Fruit fly (Drosophila melanogaster) S2 (cell line): Measurements from ENCODE around the gene CG15336.

Experiments used
- CG8478 ChIP-seq: fragments of >200 bp; optimal IDR thresholded peaks from 2 replicates; lab custom pipeline; 2018
- CTCF ChIP-seq, 2 experiments: fragments of >200 bp; optimal IDR thresholded peaks; 2 replicates each; lab custom pipeline; 2018

- TF ChIP-seq CG8478 (lab: Kevin White, UChicago) (no peak), CTCF (optimal IDR thresholded peaks at IDR 0.05; lab: Kevin White, UChicago) (no peak)
Observed at dm6 chrX:8176291-8177029, 28.7 kb downstream of the CG15336 start.
